Worm (Caenorhabditis elegans) whole organism, dauer: ENCODE results near the gene K02A2.5.

Experiments used
- unc-62 ChIP-seq: sonication (generic microtip); optimal IDR thresholded peaks from 2 replicates; lab custom pipeline; 2017; ENCODE audit warnings: missing biosample characterization, missing genetic modification reagents, missing genetic modification characterization

The K02A2.5 gene

DNA sequence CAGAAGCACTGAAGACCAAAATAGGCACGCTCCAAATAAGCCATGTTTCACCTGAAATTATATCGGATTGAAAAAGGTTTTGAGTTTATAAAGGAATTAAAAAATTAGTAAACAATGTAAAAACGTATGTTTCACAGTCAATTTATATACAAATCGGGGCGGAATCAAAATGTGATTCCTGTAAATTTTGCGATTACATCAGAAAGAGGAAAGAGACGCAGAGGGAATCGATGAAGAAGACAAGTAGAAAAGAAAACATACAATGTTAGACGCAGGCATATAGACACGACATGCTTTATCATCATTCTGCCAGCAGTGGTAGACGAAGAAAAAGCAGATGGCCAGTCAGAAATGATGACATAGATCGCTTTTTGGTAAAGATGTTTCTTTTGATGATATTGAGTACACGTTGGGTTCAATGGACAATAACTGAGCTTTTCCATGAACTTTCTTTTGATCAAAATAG lies 47.8 kb downstream of the K02A2.5 start, which contains the start of gene msra-1:
Gene msra-1 (minus strand): TSS at position 51 of the 466 bp plus-strand sequence.
- no peak for TF ChIP-seq unc-62 (GFP tag; lab: Kevin White, UChicago)
